Worm (Caenorhabditis elegans): ENCODE data around the gene D2045.7.

The D2045.7 gene

DNA sequence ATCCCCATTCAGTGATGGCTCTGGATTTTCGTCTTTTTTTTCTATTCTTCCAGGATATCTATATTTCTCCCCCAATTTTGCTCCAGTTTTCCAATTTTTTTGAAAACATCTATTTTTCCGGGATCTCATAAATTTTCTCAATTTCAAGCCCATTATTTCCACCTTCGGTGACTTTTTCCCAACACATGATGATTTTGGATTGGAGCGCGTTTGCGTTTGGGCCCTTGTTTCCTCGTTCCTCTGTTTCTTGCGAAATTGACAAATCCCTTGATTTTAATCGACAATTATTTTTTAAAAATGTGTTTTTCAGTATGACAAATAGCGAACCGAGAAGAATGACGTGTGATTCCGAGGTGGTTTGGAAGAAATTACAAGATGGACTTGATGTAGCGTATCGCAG lies 8.4 kb upstream of the D2045.7 start, which contains the start of gene cul-1:
Gene cul-1 (plus strand): TSS at position 311 of the 400 bp plus-strand sequence.
- no peak for TF ChIP-seq nhr-28 (tag; optimal IDR thresholded peaks at IDR 0.05)
- no peak for TF ChIP-seq rnt-1 (tag; optimal IDR thresholded peaks at IDR 0.05)
- peak in 1 of 2 experiments; percentile 39 for TF ChIP-seq lsy-2 (tag; optimal IDR thresholded peaks at IDR 0.05)
- TF ChIP-seq nhr-20 (tag; optimal IDR thresholded peaks at IDR 0.05), result no peak
- TF ChIP-seq egl-27 (tag; optimal IDR thresholded peaks at IDR 0.05), result no peak
- TF ChIP-seq efl-1 (optimal IDR thresholded peaks at IDR 0.05), result peak in 1 of 2 experiments; percentile 20
- peak; percentile 18 to 78 for TF ChIP-seq efl-1 (GFP tag; optimal IDR thresholded peaks at IDR 0.05 in 1 of 2)
- no peak for TF ChIP-seq nhr-11 (tag; optimal IDR thresholded peaks at IDR 0.05)
- peak in 1 of 3 experiments; percentile 43 for TF ChIP-seq dpl-1 (GFP tag; optimal IDR thresholded peaks at IDR 0.05)
- no peak for TF ChIP-seq vab-15 (tag; optimal IDR thresholded peaks at IDR 0.05)
- no peak for TF ChIP-seq elt-2 (tag; optimal IDR thresholded peaks at IDR 0.05)
- TF ChIP-seq sup-37 (GFP tag; optimal IDR thresholded peaks at IDR 0.05), result no peak
- TF ChIP-seq blmp-1 (tag; optimal IDR thresholded peaks at IDR 0.05), result peak; percentile 1
- TF ChIP-seq skn-1 (tag; optimal IDR thresholded peaks at IDR 0.05), result peak; percentile 98
- TF ChIP-seq ceh-90 (tag; optimal IDR thresholded peaks at IDR 0.05), result no peak
- peak in 1 of 2 experiments; percentile 50 for TF ChIP-seq lin-35 (GFP tag; optimal IDR thresholded peaks at IDR 0.05)
- no peak for TF ChIP-seq lin-13 (GFP tag; optimal IDR thresholded peaks at IDR 0.05)
- TF ChIP-seq snpc-4 (tag; optimal IDR thresholded peaks at IDR 0.05), result no peak
- TF ChIP-seq mdl-1 (tag; optimal IDR thresholded peaks at IDR 0.05), result no peak
- no peak for TF ChIP-seq tbx-2 (tag; optimal IDR thresholded peaks at IDR 0.05)
- TF ChIP-seq aha-1 (tag; optimal IDR thresholded peaks at IDR 0.05), result no peak
- TF ChIP-seq hpl-2 (GFP tag; optimal IDR thresholded peaks at IDR 0.05), result no peak
- no peak for TF ChIP-seq fkh-10 (GFP tag; optimal IDR thresholded peaks at IDR 0.05)
- TF ChIP-seq C04F5.9 (tag; optimal IDR thresholded peaks at IDR 0.05), result no peak
- no peak for TF ChIP-seq mep-1 (tag; optimal IDR thresholded peaks at IDR 0.05)
- TF ChIP-seq alr-1 (tag; optimal IDR thresholded peaks at IDR 0.05; ENCODE audit: borderline replicate concordance), result no peak

DNA sequence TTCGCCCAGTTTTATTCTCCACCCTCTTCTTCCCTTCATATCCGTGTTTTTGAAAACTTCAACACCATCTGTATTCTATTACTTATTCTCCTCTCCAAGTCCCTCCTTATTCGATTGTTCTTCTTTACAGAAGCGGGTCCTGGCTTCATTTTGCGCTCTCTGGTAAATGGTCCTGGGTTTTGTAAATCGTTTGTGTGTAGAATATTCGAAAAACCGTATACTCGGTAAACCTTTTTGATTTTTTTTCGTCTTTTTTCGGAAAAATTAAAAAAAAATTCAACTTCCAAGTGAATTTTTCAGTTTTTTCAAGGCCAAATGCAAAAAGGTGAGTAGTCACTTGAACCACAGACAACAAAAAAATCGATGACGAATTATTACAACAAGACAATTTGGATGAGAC lies 4.3 kb upstream of the D2045.7 start, which contains the start of gene D2045.9:
Gene D2045.9 (plus strand): TSS at position 301 of the 400 bp plus-strand sequence.
- TF ChIP-seq ceh-63 (GFP tag; optimal IDR thresholded peaks at IDR 0.05), result no peak
- no peak for TF ChIP-seq nhr-47 (tag; optimal IDR thresholded peaks at IDR 0.05)
- TF ChIP-seq efl-1 (optimal IDR thresholded peaks at IDR 0.05), result no peak
- no peak for TF ChIP-seq efl-1 (GFP tag; optimal IDR thresholded peaks at IDR 0.05 in 1 of 2)

DNA sequence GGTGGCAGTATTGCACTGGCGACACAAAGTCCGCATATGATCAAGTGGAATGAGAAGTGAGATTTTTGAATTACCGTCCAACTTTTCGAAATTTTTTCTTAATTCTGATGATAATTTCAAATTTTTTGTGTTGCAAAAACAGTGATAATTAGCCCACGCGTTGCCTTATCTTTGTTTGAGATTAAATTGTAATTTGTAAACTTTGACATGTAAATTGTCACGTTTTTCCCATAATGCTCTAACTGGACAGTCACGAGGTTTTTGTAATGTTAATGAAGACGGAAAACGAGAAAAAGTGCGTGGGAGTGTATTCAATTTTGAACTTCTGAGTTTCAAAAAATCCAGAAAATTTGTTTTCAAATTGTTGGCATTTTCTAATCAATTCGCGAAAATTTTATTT lies 2.2 kb downstream of the D2045.7 start:
- TF ChIP-seq lin-35 (GFP tag; optimal IDR thresholded peaks at IDR 0.05) (peak in 1 of 2 experiments; percentile 21), elt-2 (tag; optimal IDR thresholded peaks at IDR 0.05) (peak; percentile 70), rnt-1 (tag; optimal IDR thresholded peaks at IDR 0.05) (no peak)

DNA sequence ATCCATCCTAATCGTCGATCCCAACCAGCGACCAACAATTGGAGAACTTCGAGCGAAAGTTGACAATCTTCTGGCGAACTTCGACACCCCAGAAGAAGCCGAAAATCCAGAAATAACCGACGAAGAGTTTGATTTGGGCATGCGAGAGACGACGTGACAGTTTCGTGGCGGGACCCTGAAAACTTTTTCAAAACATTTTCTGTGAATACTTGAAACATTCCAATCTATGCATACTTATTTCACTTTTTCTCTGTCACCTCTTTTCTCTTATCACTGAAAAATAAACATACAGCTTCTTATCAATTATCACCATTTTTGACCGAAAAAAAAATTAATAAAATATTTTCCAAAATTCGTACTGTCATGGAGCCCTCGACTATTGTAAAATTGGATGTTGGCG lies 2.7 kb downstream of the D2045.7 start, which contains the start of gene D2045.8:
Gene D2045.8 (plus strand): TSS at position 301 of the 400 bp plus-strand sequence.
- TF ChIP-seq ceh-88 (GFP tag; IDR thresholded peaks at IDR 0.05), result no peak
- TF ChIP-seq mep-1 (tag; optimal IDR thresholded peaks at IDR 0.05), result no peak
- no peak for TF ChIP-seq lir-3 (tag; optimal IDR thresholded peaks at IDR 0.05; ENCODE audit: poor library complexity)
- no peak for TF ChIP-seq fos-1 (tag; optimal IDR thresholded peaks at IDR 0.05)
- no peak for TF ChIP-seq lin-35 (GFP tag; optimal IDR thresholded peaks at IDR 0.05)
- no peak for TF ChIP-seq nhr-85 (tag)

DNA sequence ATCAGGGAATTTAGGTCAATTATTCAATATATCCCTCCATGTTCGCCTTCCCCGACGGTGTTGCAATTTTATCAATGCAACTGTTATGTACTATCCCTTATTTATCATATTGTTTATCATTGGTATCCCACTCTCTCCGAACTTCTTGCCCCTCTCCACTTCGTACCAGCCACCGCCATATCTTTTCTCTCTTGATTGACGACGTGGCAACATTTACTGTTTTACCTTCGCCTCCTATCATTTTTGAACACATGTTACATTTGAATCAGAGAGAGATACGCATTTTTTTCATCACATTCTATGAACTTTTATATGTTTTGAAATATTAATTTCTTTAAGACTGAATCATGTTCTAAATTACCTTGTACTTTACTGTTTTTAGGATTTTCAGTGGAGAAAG lies 7.2 kb downstream of the D2045.7 start:
- TF ChIP-seq efl-1 (optimal IDR thresholded peaks at IDR 0.05) (no peak), efl-1 (GFP tag; optimal IDR thresholded peaks at IDR 0.05 in 1 of 2) (peak in 1 of 2 experiments; percentile 40), blmp-1 (tag; optimal IDR thresholded peaks at IDR 0.05) (peak; percentile 78), elt-3 (tag; optimal IDR thresholded peaks at IDR 0.05) (peak in 4 of 6 experiments; percentile 14 to 61 (median 52)), nhr-85 (tag) (peak; percentile 36), sup-37 (GFP tag; optimal IDR thresholded peaks at IDR 0.05) (no peak)

All from whole organism, L1 larva.